Fruit fly (Drosophila melanogaster) whole organism, adult: ENCODE results near the gene REPTOR-BP.

Experiments used
- CG12768 ChIP-seq: fragments of 200-800 bp; sonication (Bioruptor generic); optimal IDR thresholded peaks from 2 replicates; lab custom pipeline; 2017; ENCODE audit warnings: missing biosample characterization, missing genetic modification characterization, mild to moderate bottlenecking, moderate library complexity, missing genetic modification reagents
- CG5204 ChIP-seq: fragments of 200-800 bp; sonication (Bioruptor generic); optimal IDR thresholded peaks from 2 replicates; lab custom pipeline; 2016; ENCODE audit warnings: missing biosample characterization, missing genetic modification characterization
- bab1 ChIP-seq: fragments of 200-800 bp; sonication (Bioruptor generic); optimal IDR thresholded peaks from 3 replicates; lab custom pipeline; 2019; ENCODE audit warnings: missing biosample characterization, mild to moderate bottlenecking, missing genetic modification characterization, moderate library complexity
- cic ChIP-seq: fragments of 200-800 bp; sonication (Bioruptor generic); optimal IDR thresholded peaks from 2 replicates; lab custom pipeline; 2017; ENCODE audit warnings: missing biosample characterization, mild to moderate bottlenecking, missing genetic modification characterization, moderate library complexity
- cnc ChIP-seq, 2 experiments: fragments of >200 bp; optimal IDR thresholded peaks; 2 replicates each; lab custom pipeline; 2017
- ovo ChIP-seq: fragments of 200-800 bp; sonication (Bioruptor generic); optimal IDR thresholded peaks from 2 replicates; lab custom pipeline; 2016; ENCODE audit warnings: missing biosample characterization, missing genetic modification characterization
- pad ChIP-seq: fragments of 200-800 bp; sonication (Bioruptor generic); optimal IDR thresholded peaks from 3 replicates; lab custom pipeline; 2017; ENCODE audit warnings: missing biosample characterization, missing genetic modification characterization, mild to moderate bottlenecking, moderate library complexity, missing genetic modification reagents
- toe ChIP-seq: fragments of 200-800 bp; sonication (Bioruptor generic); optimal IDR thresholded peaks from 2 replicates; lab custom pipeline; 2016; ENCODE audit warnings: missing biosample characterization, missing genetic modification characterization

dm6 chr2L:10220501-10221386, 43.2 kb upstream of the REPTOR-BP start, which contains the start of the genes Npc1a and Prosalpha6:
- TF ChIP-seq pad (peak; percentile 39), CG5204 (no peak), cnc (optimal IDR thresholded peaks at IDR 0.05; lab: Kevin White, UChicago) (no peak), cic (peak; percentile 37), toe (GFP tag; lab: Kevin White, UChicago) (no peak), bab1 (peak; percentile 44), ovo (GFP tag; lab: Kevin White, UChicago) (no peak), CG12768 (GFP tag; lab: Kevin White, UChicago) (peak; percentile 52)
